Worm (Caenorhabditis elegans) whole organism, L2 larva: ENCODE results near the gene F40F12.3.

ENCODE experiments used
- C34F6.9 ChIP-seq: fragments of 150-350 bp; optimal IDR thresholded peaks from 2 replicates; lab custom pipeline; 2014; ENCODE audit warnings: missing biosample characterization, missing genetic modification characterization
- F13H6.1 ChIP-seq: sonication (generic microtip); optimal IDR thresholded peaks from 2 replicates; lab custom pipeline; 2016; ENCODE audit warnings: missing genetic modification characterization, missing compliant biosample characterization
- R02D3.7 ChIP-seq: fragments of 150-350 bp; optimal IDR thresholded peaks from 2 replicates; lab custom pipeline; 2014; ENCODE audit warnings: missing biosample characterization, missing genetic modification characterization
- ZK546.5 ChIP-seq: sonication (generic microtip); optimal IDR thresholded peaks from 2 replicates; lab custom pipeline; 2017; ENCODE audit warnings: missing biosample characterization, missing genetic modification characterization
- alr-1 ChIP-seq: fragments of 150-350 bp; optimal IDR thresholded peaks from 2 replicates; lab custom pipeline; 2014; ENCODE audit warnings: missing biosample characterization, missing genetic modification characterization
- aly-2 ChIP-seq: fragments of 150-350 bp; optimal IDR thresholded peaks from 2 replicates; lab custom pipeline; 2014; ENCODE audit warnings: missing biosample characterization, missing genetic modification characterization
- ama-1 ChIP-seq: fragments of 150-350 bp; optimal IDR thresholded peaks from 2 replicates; lab custom pipeline; 2018; ENCODE audit warnings: inconsistent platforms
- blmp-1 ChIP-seq: sonication (generic microtip); optimal IDR thresholded peaks from 2 replicates; lab custom pipeline; 2017; ENCODE audit warnings: missing genetic modification characterization, mild to moderate bottlenecking, missing compliant biosample characterization, antibody characterized with exemption, moderate library complexity; ENCODE audit not compliant: insufficient read depth
- ceh-16 ChIP-seq: fragments of 150-350 bp; optimal IDR thresholded peaks from 2 replicates; lab custom pipeline; 2014; ENCODE audit warnings: missing biosample characterization, missing genetic modification characterization
- ceh-82 ChIP-seq: fragments of 150-350 bp; optimal IDR thresholded peaks from 2 replicates; lab custom pipeline; 2014; ENCODE audit warnings: missing biosample characterization, missing genetic modification characterization
- crh-2 ChIP-seq: sonication (generic microtip); optimal IDR thresholded peaks from 2 replicates; lab custom pipeline; 2017; ENCODE audit warnings: missing biosample characterization, missing genetic modification characterization
- dmd-4 ChIP-seq: sonication (generic microtip); optimal IDR thresholded peaks from 2 replicates; lab custom pipeline; 2017; ENCODE audit warnings: missing biosample characterization, missing genetic modification characterization
- egl-27 ChIP-seq: sonication (generic microtip); optimal IDR thresholded peaks from 3 replicates; lab custom pipeline; 2017; ENCODE audit warnings: missing biosample characterization, missing genetic modification reagents, missing genetic modification characterization
- elt-1 ChIP-seq: fragments of 150-350 bp; optimal IDR thresholded peaks from 2 replicates; lab custom pipeline; 2014; ENCODE audit warnings: missing biosample characterization, missing genetic modification characterization
- fos-1 ChIP-seq: fragments of 150-350 bp; optimal IDR thresholded peaks from 2 replicates; lab custom pipeline; 2014; ENCODE audit warnings: missing biosample characterization, missing genetic modification characterization
- gmeb-1 ChIP-seq: fragments of 150-350 bp; optimal IDR thresholded peaks from 2 replicates; lab custom pipeline; 2014; ENCODE audit warnings: missing biosample characterization, missing genetic modification characterization
- lin-13 ChIP-seq: fragments of 150-350 bp; optimal IDR thresholded peaks from 2 replicates; lab custom pipeline; 2014; ENCODE audit warnings: missing biosample characterization, missing genetic modification reagents, missing genetic modification characterization
- lin-39 ChIP-seq: fragments of 150-350 bp; optimal IDR thresholded peaks from 2 replicates; lab custom pipeline; 2014; ENCODE audit warnings: missing biosample characterization, missing genetic modification reagents, missing genetic modification characterization
- lsy-2 ChIP-seq, 2 experiments: fragments of 150-350 bp in 1 of 2; sonication (generic microtip) in 1 of 2; optimal IDR thresholded peaks; 2 replicates each; lab custom pipeline; 2014 to 2017; ENCODE audit warnings: missing biosample characterization in 2 of 2, missing genetic modification characterization in 2 of 2
- mbf-1 ChIP-seq: sonication (generic microtip); optimal IDR thresholded peaks from 2 replicates; lab custom pipeline; 2017; ENCODE audit warnings: missing biosample characterization, missing genetic modification characterization
- nhr-10 ChIP-seq: sonication (generic microtip); optimal IDR thresholded peaks from 2 replicates; lab custom pipeline; 2017; ENCODE audit warnings: missing biosample characterization, missing genetic modification characterization
- nhr-129 ChIP-seq: fragments of 150-350 bp; optimal IDR thresholded peaks from 2 replicates; lab custom pipeline; 2014; ENCODE audit warnings: missing biosample characterization, missing genetic modification characterization
- nhr-21 ChIP-seq: fragments of 150-350 bp; optimal IDR thresholded peaks from 2 replicates; lab custom pipeline; 2014; ENCODE audit warnings: missing biosample characterization, missing genetic modification characterization
- nhr-23 ChIP-seq: fragments of 150-350 bp; optimal IDR thresholded peaks from 2 replicates; lab custom pipeline; 2014; ENCODE audit warnings: missing biosample characterization, missing genetic modification reagents, missing genetic modification characterization
- nhr-237 ChIP-seq: fragments of 150-350 bp; optimal IDR thresholded peaks from 2 replicates; lab custom pipeline; 2014; ENCODE audit warnings: missing biosample characterization, missing genetic modification characterization
- nhr-25 ChIP-seq: fragments of 150-350 bp; sonication (generic microtip); optimal IDR thresholded peaks from 3 replicates; lab custom pipeline; 2014; ENCODE audit warnings: missing biosample characterization, missing genetic modification characterization
- nhr-6 ChIP-seq: fragments of 150-350 bp; optimal IDR thresholded peaks from 2 replicates; lab custom pipeline; 2014; ENCODE audit warnings: missing biosample characterization, missing genetic modification characterization
- nhr-77 ChIP-seq: fragments of 150-350 bp; optimal IDR thresholded peaks from 2 replicates; lab custom pipeline; 2014; ENCODE audit warnings: missing biosample characterization, missing genetic modification characterization
- peb-1 ChIP-seq: fragments of 150-350 bp; optimal IDR thresholded peaks from 2 replicates; lab custom pipeline; 2014; ENCODE audit warnings: missing biosample characterization, missing genetic modification characterization
- sem-4 ChIP-seq: fragments of 150-350 bp; optimal IDR thresholded peaks from 2 replicates; lab custom pipeline; 2014; ENCODE audit warnings: missing biosample characterization, missing genetic modification reagents, missing genetic modification characterization
- skn-1 ChIP-seq: sonication (generic microtip); optimal IDR thresholded peaks from 2 replicates; lab custom pipeline; 2017; ENCODE audit warnings: missing biosample characterization, missing genetic modification characterization
- sma-3 ChIP-seq: sonication (generic microtip); optimal IDR thresholded peaks from 2 replicates; lab custom pipeline; 2016; ENCODE audit warnings: missing genetic modification reagents, missing genetic modification characterization, missing compliant biosample characterization
- sma-9 ChIP-seq, 2 experiments: fragments of 150-350 bp in 1 of 2; sonication (generic microtip) in 1 of 2; optimal IDR thresholded peaks; 2 replicates each; lab custom pipeline; 2014 to 2016; ENCODE audit warnings: missing genetic modification characterization in 2 of 2, mild to moderate bottlenecking in 1 of 2, missing biosample characterization in 1 of 2, missing compliant biosample characterization in 1 of 2, missing genetic modification reagents in 1 of 2, moderate library complexity in 1 of 2
- snpc-4 ChIP-seq: fragments of 150-350 bp; optimal IDR thresholded peaks from 2 replicates; lab custom pipeline; 2014; ENCODE audit warnings: missing biosample characterization, missing genetic modification characterization
- unc-55 ChIP-seq: fragments of 150-350 bp; sonication (generic microtip); optimal IDR thresholded peaks from 3 replicates; lab custom pipeline; 2014; ENCODE audit warnings: missing biosample characterization, missing genetic modification reagents, missing genetic modification characterization
- ztf-4 ChIP-seq: fragments of 150-350 bp; optimal IDR thresholded peaks from 2 replicates; lab custom pipeline; 2014; ENCODE audit warnings: missing biosample characterization, missing genetic modification characterization

The F40F12.3 gene

DNA sequence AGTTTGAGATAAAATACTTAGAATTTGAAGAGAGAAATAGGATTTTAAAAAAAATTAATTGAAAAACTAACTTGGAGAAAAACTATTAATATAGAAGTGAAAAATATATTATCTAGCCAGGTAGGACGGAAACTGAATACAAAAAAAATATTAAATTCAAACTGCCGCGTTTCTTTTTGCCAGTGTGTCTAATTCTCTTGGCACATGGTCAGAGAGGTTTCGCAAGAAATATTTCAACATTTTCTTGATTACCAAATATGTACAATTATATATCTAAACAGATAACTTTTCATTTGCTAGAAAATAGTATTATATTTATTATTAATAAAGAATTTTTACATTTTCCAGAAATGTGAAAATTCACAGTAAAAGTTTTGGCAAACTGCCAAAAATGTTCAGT lies 8.2 kb downstream of the F40F12.3 start:
- TF ChIP-seq nhr-21 (tag; lab: Kevin White, UChicago) (no peak), gmeb-1 (tag; lab: Kevin White, UChicago) (peak; percentile 45)
- TF ChIP-seq, all 48 proteins: peak for 1

DNA sequence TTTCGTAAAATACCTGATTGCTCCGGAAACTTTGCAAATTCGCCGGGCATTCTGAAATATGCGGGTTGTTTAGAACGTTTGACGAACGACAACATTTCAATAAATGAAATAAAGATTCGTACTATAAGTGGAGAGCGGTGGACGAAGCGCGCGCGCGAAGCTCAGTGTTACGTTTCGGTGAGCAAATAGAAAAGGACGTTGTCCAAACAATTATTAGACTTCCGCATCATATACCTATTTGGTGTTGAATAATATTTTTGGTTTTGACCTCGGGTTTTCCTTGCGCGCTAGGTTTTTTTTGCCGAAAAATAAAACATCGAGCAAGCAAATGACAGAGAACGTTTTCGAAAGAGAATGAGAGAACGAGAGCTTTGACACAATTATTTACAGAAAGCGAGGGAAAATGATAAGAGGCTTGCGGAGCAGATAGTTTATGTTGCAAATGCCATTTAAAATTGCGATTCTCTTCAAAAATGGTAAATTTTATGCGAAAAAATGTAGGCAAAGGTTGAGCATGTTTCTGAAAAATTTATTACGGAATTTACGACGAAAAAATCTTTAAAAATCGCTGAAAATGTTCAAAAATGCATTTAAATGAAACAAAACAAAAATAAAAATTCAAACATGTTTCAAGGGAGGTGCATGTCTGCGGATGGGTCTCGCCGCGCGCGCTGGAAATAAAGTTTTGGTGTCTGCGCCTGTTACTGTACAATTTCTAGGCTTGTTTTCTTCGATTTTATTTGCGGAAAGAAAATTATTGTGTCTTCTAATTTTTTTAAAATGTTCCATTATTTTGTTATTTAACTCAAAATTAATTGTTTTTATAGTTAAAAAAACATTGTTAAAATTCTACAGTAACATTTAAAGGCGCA lies 9.8 kb downstream of the F40F12.3 start, which contains the start of the genes cyld-1 and F40F12.9:
Gene cyld-1, minus strand, starts transcription at position 51 of the 872 bp plus-strand sequence.
Gene F40F12.9, plus strand, starts transcription at position 721 of the 872 bp plus-strand sequence.
- no peak for TF ChIP-seq lin-39 (tag; lab: Kevin White, UChicago)
- no peak for TF ChIP-seq ama-1
- TF ChIP-seq F13H6.1 (tag; lab: Kevin White, UChicago): no peak
- TF ChIP-seq egl-27: no peak
- peak; percentile 55 for TF ChIP-seq fos-1 (tag; lab: Kevin White, UChicago)
- no peak for TF ChIP-seq ceh-82 (tag; lab: Kevin White, UChicago)
- TF ChIP-seq lin-13 (GFP tag; lab: Kevin White, UChicago): no peak

DNA sequence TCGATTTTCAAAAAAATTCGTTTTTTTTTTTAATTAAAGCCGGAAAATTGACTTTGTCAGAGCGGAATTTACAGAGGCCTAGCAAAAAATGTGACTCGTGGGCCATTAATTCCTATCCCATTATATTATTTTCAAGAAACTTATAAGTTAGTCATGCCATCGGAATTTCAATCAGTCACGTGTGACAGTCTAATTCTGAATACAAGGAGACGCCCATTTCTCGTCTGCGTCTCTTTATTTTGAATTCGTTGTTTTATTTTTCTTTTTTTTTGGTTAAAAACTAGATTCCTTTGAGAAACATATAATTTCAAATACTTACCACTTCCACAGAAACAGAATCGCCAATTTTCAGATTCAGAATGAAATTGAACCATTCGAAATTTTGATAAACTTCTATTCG lies 11.9 kb downstream of the F40F12.3 start:
- no peak for TF ChIP-seq dmd-4 (tag; lab: Kevin White, UChicago)
- peak; percentile 3 for TF ChIP-seq sma-3 (GFP tag; lab: Kevin White, UChicago)
- TF ChIP-seq nhr-10 (tag; lab: Kevin White, UChicago): no peak
- no peak for TF ChIP-seq F13H6.1 (tag; lab: Kevin White, UChicago)
- TF ChIP-seq nhr-6 (tag; lab: Kevin White, UChicago): no peak
- no peak for TF ChIP-seq egl-27

DNA sequence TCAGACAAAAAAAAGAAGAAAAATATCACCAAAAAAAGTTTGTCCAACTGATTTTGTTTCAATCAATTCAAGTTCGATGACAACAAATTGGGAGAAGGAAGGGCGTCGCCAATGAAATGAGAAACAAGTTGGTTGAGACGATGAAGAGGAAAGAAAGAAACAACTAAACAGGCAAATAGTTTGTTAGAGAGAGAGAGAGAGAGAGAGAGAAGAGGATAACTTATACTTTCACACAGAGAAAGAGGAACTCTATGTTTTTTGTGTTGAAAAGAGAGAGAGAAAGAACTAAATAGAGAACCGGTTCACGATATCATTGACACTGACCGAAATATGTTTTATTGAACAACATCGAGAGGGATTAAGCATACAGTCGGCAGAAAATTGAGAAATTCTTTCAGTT lies 13.1 kb downstream of the F40F12.3 start:
- TF ChIP-seq sem-4 (tag; lab: Kevin White, UChicago): no peak
- TF ChIP-seq blmp-1 (tag; lab: Kevin White, UChicago): peak; percentile 48
- TF ChIP-seq ztf-4 (tag; lab: Kevin White, UChicago): no peak
- TF ChIP-seq sma-9 (GFP tag; optimal IDR thresholded peaks at IDR 0.05; lab: Kevin White, UChicago): peak; percentile 8
- TF ChIP-seq sma-9 (tag; optimal IDR thresholded peaks at IDR 0.05; lab: Kevin White, UChicago): no peak
- TF ChIP-seq lsy-2 (tag; optimal IDR thresholded peaks at IDR 0.05; lab: Kevin White, UChicago): no peak
- TF ChIP-seq aly-2 (tag; lab: Kevin White, UChicago): no peak
- TF ChIP-seq mbf-1 (tag; lab: Kevin White, UChicago): no peak
- peak; percentile 31 for TF ChIP-seq sma-3 (GFP tag; lab: Kevin White, UChicago)
- no peak for TF ChIP-seq peb-1 (tag; lab: Kevin White, UChicago)
- TF ChIP-seq ama-1: no peak
- TF ChIP-seq nhr-25 (tag; lab: Kevin White, UChicago): peak; percentile 31
- TF ChIP-seq nhr-6 (tag; lab: Kevin White, UChicago): no peak
- TF ChIP-seq nhr-237 (tag; lab: Kevin White, UChicago): no peak
- TF ChIP-seq snpc-4: no peak
- no peak for TF ChIP-seq nhr-77 (tag; lab: Kevin White, UChicago)
- TF ChIP-seq elt-1 (tag; lab: Kevin White, UChicago): no peak
- no peak for TF ChIP-seq skn-1
- no peak for TF ChIP-seq R02D3.7 (tag; lab: Kevin White, UChicago)
- TF ChIP-seq crh-2 (tag; lab: Kevin White, UChicago): no peak
- no peak for TF ChIP-seq unc-55
- no peak for TF ChIP-seq ZK546.5 (tag; lab: Kevin White, UChicago)
- no peak for TF ChIP-seq ceh-16 (tag; lab: Kevin White, UChicago)
- TF ChIP-seq alr-1 (tag; lab: Kevin White, UChicago): no peak
- TF ChIP-seq ceh-82 (tag; lab: Kevin White, UChicago): no peak
- TF ChIP-seq F13H6.1 (tag; lab: Kevin White, UChicago): no peak
- TF ChIP-seq C34F6.9 (tag; lab: Kevin White, UChicago): no peak
- no peak for TF ChIP-seq nhr-129 (tag; lab: Kevin White, UChicago)
- no peak for TF ChIP-seq nhr-23 (tag; lab: Kevin White, UChicago)
- no peak for TF ChIP-seq egl-27
